Worm (Caenorhabditis elegans) whole organism, L3 larva: Measurements from ENCODE around the gene Y44A6D.1.

Experiments used
- aly-2 ChIP-seq: fragments of 150-350 bp; optimal IDR thresholded peaks from 2 replicates; lab custom pipeline; 2014; ENCODE audit warnings: missing biosample characterization, missing genetic modification characterization
- ceh-82 ChIP-seq: fragments of 150-350 bp; optimal IDR thresholded peaks from 2 replicates; lab custom pipeline; 2014; ENCODE audit warnings: missing biosample characterization, missing genetic modification characterization
- daf-12 ChIP-seq: fragments of 150-350 bp; optimal IDR thresholded peaks from 2 replicates; lab custom pipeline; 2014; ENCODE audit warnings: missing biosample characterization, missing genetic modification reagents, missing genetic modification characterization
- elt-3 ChIP-seq, 3 experiments: fragments of 150-350 bp in 1 of 3; sonication (generic microtip) in 2 of 3; optimal IDR thresholded peaks; 2 replicates in 2 of 3; 4 replicates in 1 of 3; lab custom pipeline; 2014 to 2017; ENCODE audit warnings: missing biosample characterization in 3 of 3, missing genetic modification characterization in 3 of 3
- nhr-11 ChIP-seq: fragments of 150-350 bp; optimal IDR thresholded peaks from 2 replicates; lab custom pipeline; 2014; ENCODE audit warnings: missing biosample characterization, missing genetic modification characterization
- ztf-11 ChIP-seq: fragments of 150-350 bp; optimal IDR thresholded peaks from 2 replicates; lab custom pipeline; 2014; ENCODE audit warnings: missing biosample characterization, missing genetic modification characterization

ce11 chrV:20776761-20777160, 13.1 kb downstream of the Y44A6D.1 start:
- TF ChIP-seq nhr-11 (tag; lab: Kevin White, UChicago) (no peak), ztf-11 (tag; lab: Kevin White, UChicago) (no peak), ceh-82 (no peak), daf-12 (tag; lab: Kevin White, UChicago) (no peak), aly-2 (tag; lab: Kevin White, UChicago) (no peak), elt-3 (tag; optimal IDR thresholded peaks at IDR 0.05; lab: Kevin White, UChicago) (no peak)
